Fruit fly (Drosophila melanogaster): Measurements from ENCODE around the gene RpS15Aa.

- TF ChIP-seq EcR (GFP tag; optimal IDR thresholded peaks at IDR 0.05) (no peak), Dll (optimal IDR thresholded peaks at IDR 0.05) (no peak), usp (GFP tag; optimal IDR thresholded peaks at IDR 0.05) (no peak), psq (optimal IDR thresholded peaks at IDR 0.05) (no peak), pan (optimal IDR thresholded peaks at IDR 0.05) (no peak), CG8478 (optimal IDR thresholded peaks at IDR 0.05) (no peak)
Measured at dm6 chrX:13375489-13375997, 38.0 kb upstream of the RpS15Aa start.
